Worm (Caenorhabditis elegans) whole organism, L1 larva: ENCODE measurements around the gene T02E9.6.
A peak's percentile ranks its signal among the peaks of the same experiment; 100 is the strongest.

ENCODE experiments used
- blmp-1 ChIP-seq: fragments of 150-350 bp; optimal IDR thresholded peaks from 2 replicates; lab custom pipeline; 2014; ENCODE audit warnings: missing biosample characterization, missing genetic modification characterization
- efl-1 ChIP-seq, 4 experiments: fragments of 150-350 bp; optimal IDR thresholded peaks in 3 of 4; peaks in 1 of 4; 1 replicate in 1 of 4; 2 replicates in 3 of 4; lab custom pipeline; 2014; ENCODE audit warnings: missing biosample characterization in 2 of 4, missing genetic modification characterization in 2 of 4, missing genetic modification reagents in 2 of 4
- isw-1 ChIP-seq: fragments of 200-800 bp; sonication (Bioruptor generic); IDR thresholded peaks from 2 replicates; pipeline ENCODE4 v1.3.6; 2022; ENCODE audit warnings: missing genetic modification characterization, missing compliant biosample characterization
- jun-1 ChIP-seq: fragments of 150-350 bp; optimal IDR thresholded peaks from 2 replicates; lab custom pipeline; 2014; ENCODE audit warnings: missing biosample characterization, missing genetic modification reagents, missing genetic modification characterization
- lin-39 ChIP-seq: fragments of 150-350 bp; optimal IDR thresholded peaks from 2 replicates; lab custom pipeline; 2014; ENCODE audit warnings: missing biosample characterization, missing genetic modification reagents, missing genetic modification characterization
- mdl-1 ChIP-seq, 2 experiments: fragments of 150-350 bp; optimal IDR thresholded peaks; 2 replicates each; lab custom pipeline; 2014 to 2017; ENCODE audit warnings: missing biosample characterization in 2 of 2, missing genetic modification characterization in 2 of 2, inconsistent platforms in 1 of 2
- zag-1 ChIP-seq: fragments of 150-350 bp; optimal IDR thresholded peaks from 2 replicates; lab custom pipeline; 2014; ENCODE audit warnings: missing biosample characterization, missing genetic modification characterization

DNA sequence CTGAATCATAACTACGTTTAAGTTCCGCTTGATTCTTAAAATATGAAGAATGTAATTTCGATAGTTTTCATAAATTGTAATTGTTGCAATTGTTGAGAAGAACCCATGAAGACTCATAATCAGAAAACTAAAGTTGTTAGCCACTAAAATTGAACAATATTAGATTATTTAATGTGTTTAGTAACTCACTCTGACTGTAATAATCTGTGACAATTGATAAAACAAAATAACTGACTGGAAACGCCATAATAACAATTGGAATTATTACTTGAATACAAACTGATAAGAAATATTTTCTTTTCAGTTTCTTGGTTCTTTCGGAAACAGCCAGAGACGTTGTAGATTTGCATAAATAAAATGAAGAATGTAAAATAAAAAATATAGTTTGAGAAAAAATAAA is 34.7 kb downstream of the T02E9.6 start:
- no peak for TF ChIP-seq blmp-1 (tag; lab: Kevin White, UChicago)
- TF ChIP-seq efl-1 (optimal IDR thresholded peaks at IDR 0.05; lab: Kevin White, UChicago): no peak
- no peak for TF ChIP-seq efl-1 (GFP tag; optimal IDR thresholded peaks at IDR 0.05 in 1 of 2; lab: Kevin White, UChicago)
- TF ChIP-seq mdl-1 (tag; optimal IDR thresholded peaks at IDR 0.05; lab: Kevin White, UChicago): no peak
- TF ChIP-seq lin-39 (tag; lab: Kevin White, UChicago): no peak
- peak; percentile 54 for TF ChIP-seq jun-1
- no peak for TF ChIP-seq zag-1 (tag; lab: Kevin White, UChicago)
- no peak for TF ChIP-seq isw-1 (GFP tag; lab: Robert Waterston, UW)
